Worm (Caenorhabditis elegans): Measurements from ENCODE around the gene sul-3.

DNA sequence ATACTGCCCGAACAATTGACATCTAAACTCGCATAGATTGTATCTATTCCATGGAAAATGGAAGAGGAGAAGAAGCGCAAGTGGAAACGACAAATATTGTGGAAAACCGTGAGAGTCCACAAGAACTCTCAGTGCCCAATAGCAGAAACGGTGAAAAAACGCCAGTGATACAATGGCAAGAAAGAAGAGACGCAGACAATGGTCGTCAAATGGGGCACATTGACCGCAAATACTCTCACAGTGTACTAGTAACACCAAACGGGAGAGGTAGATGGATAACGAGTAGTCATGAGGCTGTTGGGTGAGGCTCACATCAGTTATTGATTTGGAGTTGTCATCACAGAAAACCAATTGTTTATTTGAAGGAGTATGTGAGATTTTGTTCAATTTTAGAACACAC, 51.6 kb downstream of the sul-3 start, which contains the start of gene ZK154.4:
- TF ChIP-seq skn-1 (tag; optimal IDR thresholded peaks at IDR 0.05) (no peak), R02D3.7 (tag; optimal IDR thresholded peaks at IDR 0.05) (no peak)

Data from whole organism, L4 larva.